Worm (Caenorhabditis elegans) whole organism, L4/young adult: ENCODE data around the gene Y57A10A.4.
"Not testable (repeated sequence)": the region's sequence is repeated elsewhere in the genome, so short reads cannot be mapped to it uniquely, and the experiment has no call there.

Source experiments
- W03F9.2 ChIP-seq: fragments of 150-350 bp; optimal IDR thresholded peaks from 2 replicates; lab custom pipeline; 2014; ENCODE audit warnings: missing biosample characterization, missing genetic modification characterization
- dao-5 ChIP-seq: sonication (generic microtip); optimal IDR thresholded peaks from 2 replicates; lab custom pipeline; 2016; ENCODE audit warnings: missing genotype, missing genetic modification characterization, moderate library complexity, missing compliant biosample characterization
- him-1 ChIP-seq: sonication (generic microtip); optimal IDR thresholded peaks from 2 replicates; lab custom pipeline; 2016; ENCODE audit warnings: missing genotype, missing genetic modification reagents, missing genetic modification characterization, missing compliant biosample characterization

The Y57A10A.4 gene

ce11 chrII:12151640-12152039 lies at the start of gene Y57A10A.4:
Y57A10A.4 (plus strand) TSS chrII:12151940.
- not testable (repeated sequence) for TF ChIP-seq W03F9.2; dao-5 (tag; lab: Kevin White, UChicago); him-1 (tag; lab: Kevin White, UChicago)

ce11 chrII:12102365-12102764 lies 49.4 kb upstream of the Y57A10A.4 start:
- TF ChIP-seq him-1 (tag; lab: Kevin White, UChicago): peak; percentile 25
- peak; percentile 93 for TF ChIP-seq W03F9.2
- TF ChIP-seq dao-5 (tag; lab: Kevin White, UChicago): no peak

ce11 chrII:12107840-12108239 lies 43.9 kb upstream of the Y57A10A.4 start, which contains the start of gene Y17G7B.18:
Y17G7B.18 (minus strand) TSS chrII:12107857.
- TF ChIP-seq him-1 (tag; lab: Kevin White, UChicago): peak; percentile 35
- TF ChIP-seq dao-5 (tag; lab: Kevin White, UChicago): no peak
- peak; percentile 54 for TF ChIP-seq W03F9.2

- no peak for TF ChIP-seq W03F9.2
- TF ChIP-seq dao-5 (tag; lab: Kevin White, UChicago): no peak
These were observed 42.9 kb upstream of the Y57A10A.4 start for ce11 chrII:12108843-12109242.

ce11 chrII:12110997-12111396 lies 40.7 kb upstream of the Y57A10A.4 start:
- TF ChIP-seq W03F9.2: no peak
- no peak for TF ChIP-seq dao-5 (tag; lab: Kevin White, UChicago)
- no peak for TF ChIP-seq him-1 (tag; lab: Kevin White, UChicago)

DNA sequence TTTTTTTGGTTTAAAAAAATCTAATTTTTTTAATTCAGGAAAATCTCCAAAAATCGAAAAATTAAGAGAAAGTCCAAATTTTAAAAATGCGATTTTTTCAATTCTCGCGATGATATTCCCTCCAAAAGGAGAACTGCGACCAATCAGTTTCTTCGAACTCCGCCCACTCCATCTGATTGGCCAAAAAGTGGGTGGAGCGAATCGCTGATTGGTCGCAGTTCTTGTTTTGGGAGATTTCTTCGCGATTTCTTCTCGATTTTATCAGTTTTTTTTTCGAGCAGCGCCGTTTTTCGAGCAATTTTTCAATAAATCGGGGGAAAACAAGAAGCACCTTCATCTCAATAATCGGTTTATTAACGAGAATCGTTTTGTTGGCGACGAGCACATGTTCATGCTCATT lies 21.3 kb upstream of the Y57A10A.4 start:
- TF ChIP-seq W03F9.2: no peak
- TF ChIP-seq him-1 (tag; lab: Kevin White, UChicago): no peak
- TF ChIP-seq dao-5 (tag; lab: Kevin White, UChicago): no peak

DNA sequence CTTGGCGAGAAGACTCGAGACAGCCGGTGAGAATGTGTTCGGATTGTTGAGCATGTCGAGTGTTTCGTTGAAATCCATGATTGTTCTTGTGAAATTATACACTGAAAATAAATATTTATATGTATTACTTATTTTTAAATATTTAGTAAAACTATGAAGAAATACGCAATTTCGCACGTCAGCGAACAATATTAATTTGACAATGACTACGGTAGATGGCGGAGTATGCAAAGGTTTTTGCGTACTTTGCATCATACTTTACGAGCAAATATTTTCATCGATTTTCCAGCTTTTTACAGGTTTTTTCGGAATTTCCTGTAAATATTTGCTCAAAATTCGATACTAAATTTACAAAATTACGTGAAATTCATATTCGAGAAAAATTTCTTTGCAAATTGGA lies 20.9 kb upstream of the Y57A10A.4 start, which contains the start of gene set-24:
TSS of gene set-24 (minus strand) at position 101 of the 400 bp plus-strand sequence.
- TF ChIP-seq dao-5 (tag; lab: Kevin White, UChicago) (no peak), W03F9.2 (no peak), him-1 (tag; lab: Kevin White, UChicago) (no peak)

- TF ChIP-seq W03F9.2: no peak
- no peak for TF ChIP-seq dao-5 (tag; lab: Kevin White, UChicago)
- TF ChIP-seq him-1 (tag; lab: Kevin White, UChicago): no peak
These were observed 13.8 kb upstream of the Y57A10A.4 start for ce11 chrII:12137983-12138382.

DNA sequence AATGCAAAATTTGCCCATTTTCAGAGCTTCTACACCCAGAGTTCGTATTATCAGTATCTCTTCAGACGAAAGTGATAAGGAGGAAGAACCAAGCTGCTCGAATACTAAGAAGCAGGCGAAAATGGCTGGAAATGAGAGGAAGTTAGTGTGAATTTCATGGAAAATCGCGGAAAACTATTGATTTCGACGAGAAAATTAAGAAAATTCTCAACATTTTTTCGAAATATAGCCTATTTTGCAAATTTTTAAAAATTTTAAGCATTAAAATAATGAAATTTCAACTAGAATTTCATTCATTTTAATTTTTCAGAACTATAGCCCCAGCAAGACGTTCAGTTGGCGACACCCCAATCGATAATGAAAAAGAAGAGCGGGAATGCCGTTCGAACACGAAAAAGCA lies 8.2 kb upstream of the Y57A10A.4 start:
- TF ChIP-seq W03F9.2 (no peak), dao-5 (tag; lab: Kevin White, UChicago) (no peak), him-1 (tag; lab: Kevin White, UChicago) (no peak)

- TF ChIP-seq him-1 (tag; lab: Kevin White, UChicago) (no peak), dao-5 (tag; lab: Kevin White, UChicago) (no peak)
These were observed 4.4 kb upstream of the Y57A10A.4 start, which contains the start of gene Y57A10A.2 for ce11 chrII:12147331-12147730. Y57A10A.2 (plus strand) TSS chrII:12147631.

DNA sequence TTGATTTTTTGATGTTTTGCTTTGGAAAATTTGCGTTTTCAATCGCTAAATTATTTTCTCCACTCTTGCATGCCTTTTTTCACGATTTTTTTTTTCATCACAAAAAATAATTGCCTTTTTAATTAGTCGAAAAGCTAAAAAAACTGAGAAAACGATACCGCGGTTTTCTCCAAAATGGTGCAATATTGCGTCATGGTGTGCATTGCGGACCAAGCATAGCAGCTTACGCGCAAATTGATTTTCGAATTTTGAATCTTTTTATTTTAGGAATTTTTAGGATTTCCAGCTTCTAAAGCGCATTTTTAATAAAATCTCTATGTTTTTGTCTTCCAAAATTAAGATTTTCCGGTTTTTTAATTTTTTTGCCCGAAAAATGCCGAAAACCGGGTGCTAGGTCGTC lies 1.5 kb upstream of the Y57A10A.4 start:
- TF ChIP-seq W03F9.2 (no peak), him-1 (tag; lab: Kevin White, UChicago) (no peak), dao-5 (tag; lab: Kevin White, UChicago) (no peak)

DNA sequence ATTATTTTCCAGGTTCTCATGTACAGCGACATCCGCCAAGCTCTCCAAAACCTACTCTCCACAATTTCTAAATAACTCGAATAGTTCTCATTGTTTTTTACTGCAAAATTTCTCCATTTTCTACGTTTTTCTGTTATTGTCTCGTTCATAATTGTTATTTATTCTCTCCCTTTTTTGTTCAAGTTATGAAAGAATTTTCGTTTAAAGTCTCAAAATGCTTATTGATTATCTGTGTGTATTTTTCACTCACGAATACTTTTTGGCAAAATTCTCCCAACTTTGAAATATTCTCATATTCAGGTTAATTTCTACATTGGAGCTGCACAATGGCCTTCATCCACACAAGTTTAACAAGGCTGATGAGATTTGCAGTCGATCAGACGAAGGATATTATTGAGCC lies 2.4 kb downstream of the Y57A10A.4 start, which contains the start of gene Y57A10A.5:
TSS of gene Y57A10A.5 (plus strand) at position 301 of the 400 bp plus-strand sequence.
- not testable (repeated sequence) for TF ChIP-seq W03F9.2; him-1 (tag; lab: Kevin White, UChicago); dao-5 (tag; lab: Kevin White, UChicago)

DNA sequence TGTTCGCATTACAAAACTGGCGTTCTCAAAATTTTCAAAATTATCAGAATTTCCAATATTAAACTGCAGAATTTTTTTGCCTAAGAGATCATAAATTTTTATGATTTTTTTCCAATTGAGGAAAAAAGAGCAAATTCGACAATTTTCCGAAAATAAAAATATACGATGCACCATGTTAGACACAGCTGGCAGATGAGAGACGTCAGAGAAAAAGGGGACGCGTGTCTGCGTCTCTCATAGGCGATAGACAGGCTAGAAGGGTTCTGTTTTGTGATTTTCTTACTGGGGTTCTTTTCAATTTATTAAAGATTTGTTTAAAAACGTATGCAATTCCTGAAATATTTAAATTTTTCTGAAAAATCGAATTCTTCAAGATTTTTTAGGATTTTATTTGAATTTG lies 11.3 kb downstream of the Y57A10A.4 start:
- TF ChIP-seq dao-5 (tag; lab: Kevin White, UChicago) (no peak), him-1 (tag; lab: Kevin White, UChicago) (no peak), W03F9.2 (no peak)

- TF ChIP-seq him-1 (tag; lab: Kevin White, UChicago); dao-5 (tag; lab: Kevin White, UChicago); W03F9.2: not testable (repeated sequence)
These were observed 12.8 kb downstream of the Y57A10A.4 start, which contains the start of gene Y57A10A.8 for ce11 chrII:12164539-12164938. Y57A10A.8 (plus strand) TSS chrII:12164839.
